Worm (Caenorhabditis elegans) whole organism, L4 larva: ENCODE results near the gene vang-1.
A peak's percentile ranks its signal among the peaks of the same experiment; 100 is the strongest.

Experiments
- D1046.2 ChIP-seq: fragments of 200-800 bp; sonication (Bioruptor generic); IDR thresholded peaks from 2 replicates; pipeline ENCODE4 v1.3.6; 2022; ENCODE audit warnings: missing genetic modification characterization, missing compliant biosample characterization
- F26F4.8 ChIP-seq: fragments of 200-800 bp; sonication (Bioruptor generic); conservative IDR thresholded peaks from 2 replicates; pipeline ENCODE4 v1.3.6; 2022; ENCODE audit warnings: missing genetic modification characterization, missing compliant biosample characterization
- F37D6.2 ChIP-seq: sonication (generic microtip); optimal IDR thresholded peaks from 2 replicates; lab custom pipeline; 2016; ENCODE audit warnings: mild to moderate bottlenecking, missing genetic modification characterization, missing compliant biosample characterization
- R02D3.7 ChIP-seq: fragments of 150-350 bp; sonication (generic microtip); optimal IDR thresholded peaks from 3 replicates; lab custom pipeline; 2014; ENCODE audit warnings: missing biosample characterization, missing genetic modification characterization
- T20F7.1 ChIP-seq: fragments of 200-800 bp; sonication (Bioruptor generic); optimal IDR thresholded peaks from 2 replicates; lab custom pipeline; 2018; ENCODE audit warnings: mild to moderate bottlenecking, missing genetic modification characterization, missing compliant biosample characterization
- Y105C5A.15 ChIP-seq: fragments of 200-800 bp; sonication (Bioruptor generic); IDR thresholded peaks from 2 replicates; pipeline ENCODE4 v1.3.6; 2022; ENCODE audit warnings: missing genetic modification characterization, missing compliant biosample characterization
- Y5F2A.4 ChIP-seq: fragments of 200-800 bp; sonication (Bioruptor generic); optimal IDR thresholded peaks from 2 replicates; lab custom pipeline; 2018; ENCODE audit warnings: mild to moderate bottlenecking, missing genetic modification characterization, missing compliant biosample characterization
- Y75B8A.6 ChIP-seq: fragments of 200-800 bp; sonication (Bioruptor generic); IDR thresholded peaks from 2 replicates; pipeline ENCODE4 v1.3.6; 2022; ENCODE audit warnings: missing genetic modification reagents, missing genetic modification characterization, missing compliant biosample characterization
- ama-1 ChIP-seq: fragments of 150-350 bp; optimal IDR thresholded peaks from 2 replicates; lab custom pipeline; 2014; ENCODE audit warnings: inconsistent platforms, mixed read lengths
- ceh-20 ChIP-seq: fragments of 200-800 bp; sonication (Bioruptor generic); IDR thresholded peaks from 2 replicates; pipeline ENCODE4 v1.3.6; 2022; ENCODE audit warnings: missing genetic modification reagents, missing genetic modification characterization, missing compliant biosample characterization
- ceh-44 ChIP-seq: fragments of 200-800 bp; sonication (Bioruptor generic); IDR thresholded peaks from 2 replicates; pipeline ENCODE4 v1.3.6; 2022; ENCODE audit warnings: missing genetic modification reagents, missing genetic modification characterization, missing compliant biosample characterization
- ceh-82 ChIP-seq: sonication (generic microtip); optimal IDR thresholded peaks from 2 replicates; lab custom pipeline; 2017; ENCODE audit warnings: missing biosample characterization, missing genetic modification characterization
- cey-2 ChIP-seq: sonication (generic microtip); optimal IDR thresholded peaks from 3 replicates; lab custom pipeline; 2017; ENCODE audit warnings: missing genetic modification characterization, mild to moderate bottlenecking, missing compliant biosample characterization, antibody characterized with exemption, borderline replicate concordance; ENCODE audit not compliant: insufficient read depth
- ctbp-1 ChIP-seq: fragments of 200-800 bp; sonication (Bioruptor generic); IDR thresholded peaks from 2 replicates; pipeline ENCODE4 v1.3.6; 2022; ENCODE audit warnings: missing genetic modification reagents, missing genetic modification characterization, missing compliant biosample characterization
- daf-12 ChIP-seq: fragments of 150-350 bp; optimal IDR thresholded peaks from 2 replicates; lab custom pipeline; 2014; ENCODE audit warnings: missing biosample characterization, missing genetic modification reagents, missing genetic modification characterization
- daf-16 ChIP-seq, 3 experiments: sonication (generic microtip); optimal IDR thresholded peaks; 2 replicates each; lab custom pipeline; 2016 to 2017; ENCODE audit warnings: missing genetic modification characterization in 3 of 3, missing genetic modification reagents in 3 of 3, mild to moderate bottlenecking in 2 of 3, missing compliant biosample characterization in 2 of 3, missing biosample characterization in 1 of 3, moderate library complexity in 1 of 3
- duxl-1 ChIP-seq: sonication (generic microtip); optimal IDR thresholded peaks from 2 replicates; lab custom pipeline; 2016; ENCODE audit warnings: mild to moderate bottlenecking, missing genetic modification characterization, moderate library complexity, missing compliant biosample characterization; ENCODE audit not compliant: poor library complexity
- dve-1 ChIP-seq: sonication (generic microtip); optimal IDR thresholded peaks from 2 replicates; lab custom pipeline; 2017; ENCODE audit warnings: antibody characterized with exemption, mild to moderate bottlenecking, missing genetic modification characterization, missing compliant biosample characterization; ENCODE audit not compliant: insufficient read depth
- egl-27 ChIP-seq: sonication (generic microtip); optimal IDR thresholded peaks from 3 replicates; lab custom pipeline; 2017; ENCODE audit warnings: missing biosample characterization, missing genetic modification reagents, missing genetic modification characterization
- fkh-10 ChIP-seq: fragments of 150-350 bp; optimal IDR thresholded peaks from 2 replicates; lab custom pipeline; 2014; ENCODE audit warnings: missing biosample characterization, missing genetic modification reagents, missing genetic modification characterization
- gei-8 ChIP-seq: fragments of 200-800 bp; sonication (Bioruptor generic); optimal IDR thresholded peaks from 2 replicates; lab custom pipeline; 2018; ENCODE audit warnings: mild to moderate bottlenecking, missing genetic modification characterization, missing compliant biosample characterization
- hlh-30 ChIP-seq: sonication (generic microtip); optimal IDR thresholded peaks from 2 replicates; lab custom pipeline; 2017; ENCODE audit warnings: antibody characterized with exemption, mild to moderate bottlenecking, missing genetic modification characterization, missing compliant biosample characterization; ENCODE audit not compliant: insufficient read depth
- hmg-1.1 ChIP-seq: fragments of 200-800 bp; sonication (Bioruptor generic); IDR thresholded peaks from 2 replicates; pipeline ENCODE4 v1.3.6; 2022; ENCODE audit warnings: missing genetic modification reagents, missing genetic modification characterization, missing compliant biosample characterization
- lin-13 ChIP-seq: fragments of 150-350 bp; optimal IDR thresholded peaks from 2 replicates; lab custom pipeline; 2014; ENCODE audit warnings: missing biosample characterization, missing genetic modification reagents, missing genetic modification characterization
- lin-15B ChIP-seq: fragments of 150-350 bp; sonication (generic microtip); optimal IDR thresholded peaks from 3 replicates; lab custom pipeline; 2014; ENCODE audit warnings: missing biosample characterization, missing genetic modification characterization
- lsy-2 ChIP-seq, 2 experiments: fragments of 150-350 bp in 1 of 2; sonication (generic microtip) in 1 of 2; optimal IDR thresholded peaks; 2 replicates each; lab custom pipeline; 2014 to 2017; ENCODE audit warnings: missing biosample characterization in 2 of 2, missing genetic modification characterization in 2 of 2
- madf-5 ChIP-seq, 2 experiments: fragments of 200-800 bp; sonication (Bioruptor generic); IDR thresholded peaks; 2 replicates each; pipeline ENCODE4 v1.3.6; 2022; ENCODE audit warnings: missing compliant biosample characterization in 2 of 2, missing genetic modification characterization in 2 of 2
- mep-1 ChIP-seq: fragments of 150-350 bp; sonication (generic microtip); optimal IDR thresholded peaks from 3 replicates; lab custom pipeline; 2014; ENCODE audit warnings: missing biosample characterization, missing genetic modification characterization
- mes-2 ChIP-seq: sonication (generic microtip); optimal IDR thresholded peaks from 2 replicates; lab custom pipeline; 2016; ENCODE audit warnings: missing genotype, mild to moderate bottlenecking, missing genetic modification characterization, missing compliant biosample characterization; ENCODE audit not compliant: poor library complexity, severe bottlenecking
- mxl-3 ChIP-seq: fragments of 200-800 bp; sonication (Bioruptor generic); optimal IDR thresholded peaks from 2 replicates; lab custom pipeline; 2018; ENCODE audit warnings: mild to moderate bottlenecking, missing genetic modification characterization, missing compliant biosample characterization
- nhr-102 ChIP-seq: sonication (generic microtip); optimal IDR thresholded peaks from 2 replicates; lab custom pipeline; 2016; ENCODE audit warnings: mild to moderate bottlenecking, missing genetic modification characterization, moderate library complexity, missing compliant biosample characterization
- nhr-237 ChIP-seq: sonication (generic microtip); optimal IDR thresholded peaks from 2 replicates; lab custom pipeline; 2017; ENCODE audit warnings: missing biosample characterization, missing genetic modification characterization
- nhr-25 ChIP-seq: sonication (generic microtip); optimal IDR thresholded peaks from 2 replicates; lab custom pipeline; 2017; ENCODE audit warnings: missing genetic modification characterization, mild to moderate bottlenecking, missing compliant biosample characterization, antibody characterized with exemption, moderate library complexity, borderline replicate concordance; ENCODE audit not compliant: insufficient read depth
- nhr-41 ChIP-seq: fragments of 200-800 bp; sonication (Bioruptor generic); IDR thresholded peaks from 2 replicates; pipeline ENCODE4 v1.3.6; 2022; ENCODE audit warnings: missing genetic modification reagents, missing genetic modification characterization, missing compliant biosample characterization
- nhr-76 ChIP-seq: fragments of 150-350 bp; optimal IDR thresholded peaks from 2 replicates; lab custom pipeline; 2014; ENCODE audit warnings: missing biosample characterization, missing genetic modification characterization
- rbr-2 ChIP-seq: sonication (generic microtip); optimal IDR thresholded peaks from 2 replicates; lab custom pipeline; 2016; ENCODE audit warnings: missing genotype, missing genetic modification characterization, missing compliant biosample characterization
- saeg-2 ChIP-seq: fragments of 200-800 bp; sonication (Bioruptor generic); IDR thresholded peaks from 2 replicates; pipeline ENCODE4 v1.3.6; 2022; ENCODE audit warnings: missing genetic modification reagents, missing genetic modification characterization, missing compliant biosample characterization
- set-16 ChIP-seq: fragments of 200-800 bp; sonication (Bioruptor generic); IDR thresholded peaks from 2 replicates; pipeline ENCODE4 v1.3.6; 2022; ENCODE audit warnings: missing genetic modification reagents, missing genetic modification characterization, missing compliant biosample characterization
- snpc-1.2 ChIP-seq: fragments of 200-800 bp; sonication (Bioruptor generic); IDR thresholded peaks from 2 replicates; pipeline ENCODE4 v1.3.6; 2022; ENCODE audit warnings: missing genetic modification reagents, missing genetic modification characterization, missing compliant biosample characterization
- unc-130 ChIP-seq: sonication (generic microtip); optimal IDR thresholded peaks from 2 replicates; lab custom pipeline; 2016; ENCODE audit warnings: missing genetic modification reagents, missing genetic modification characterization, missing compliant biosample characterization
- unc-39 ChIP-seq: sonication (generic microtip); optimal IDR thresholded peaks from 2 replicates; lab custom pipeline; 2017; ENCODE audit warnings: missing biosample characterization, missing genetic modification characterization
- unc-62 ChIP-seq, 3 experiments: fragments of 150-350 bp in 1 of 3; sonication (generic microtip); optimal IDR thresholded peaks in 2 of 3; peaks in 1 of 3; 1 replicate in 1 of 3; 2 replicates in 2 of 3; lab custom pipeline; 2014 to 2017; ENCODE audit warnings: missing biosample characterization in 3 of 3, missing genetic modification characterization in 3 of 3, missing genetic modification reagents in 3 of 3, missing genotype in 1 of 3
- vab-7 ChIP-seq: fragments of 200-800 bp; sonication (Bioruptor generic); IDR thresholded peaks from 2 replicates; pipeline ENCODE4 v1.3.6; 2022; ENCODE audit warnings: missing genetic modification reagents, missing genetic modification characterization, missing compliant biosample characterization
- zag-1 ChIP-seq: fragments of 150-350 bp; optimal IDR thresholded peaks from 2 replicates; lab custom pipeline; 2014; ENCODE audit warnings: missing biosample characterization, missing genetic modification characterization
- zfp-2 ChIP-seq: sonication (generic microtip); optimal IDR thresholded peaks from 2 replicates; lab custom pipeline; 2016; ENCODE audit warnings: mild to moderate bottlenecking, missing genetic modification characterization, missing compliant biosample characterization
- ztf-11 ChIP-seq: fragments of 150-350 bp; optimal IDR thresholded peaks from 2 replicates; lab custom pipeline; 2014; ENCODE audit warnings: missing biosample characterization, missing genetic modification characterization

vang-1 gene

DNA sequence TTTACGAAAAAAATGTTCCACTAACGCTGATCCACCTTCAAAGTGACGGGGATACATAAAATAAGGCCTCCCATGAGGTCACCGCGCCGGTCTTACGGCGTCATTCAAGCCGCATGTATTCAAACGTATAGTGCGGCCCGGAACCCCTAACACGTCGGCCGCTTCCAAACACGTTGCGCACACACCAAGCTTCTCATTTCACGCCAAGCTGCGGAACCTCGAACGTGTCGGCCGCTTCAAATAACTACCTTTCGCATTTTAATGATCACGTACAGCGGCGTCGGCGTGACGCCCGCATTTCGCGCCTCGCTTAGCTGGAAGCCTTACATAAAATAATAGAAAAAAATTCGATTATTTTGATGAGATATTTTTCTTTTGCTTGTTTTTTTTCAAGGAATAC is 42.1 kb upstream of the vang-1 start (continued):
- no peak for TF ChIP-seq ceh-44 (GFP tag; lab: Robert Waterston, UW)

DNA sequence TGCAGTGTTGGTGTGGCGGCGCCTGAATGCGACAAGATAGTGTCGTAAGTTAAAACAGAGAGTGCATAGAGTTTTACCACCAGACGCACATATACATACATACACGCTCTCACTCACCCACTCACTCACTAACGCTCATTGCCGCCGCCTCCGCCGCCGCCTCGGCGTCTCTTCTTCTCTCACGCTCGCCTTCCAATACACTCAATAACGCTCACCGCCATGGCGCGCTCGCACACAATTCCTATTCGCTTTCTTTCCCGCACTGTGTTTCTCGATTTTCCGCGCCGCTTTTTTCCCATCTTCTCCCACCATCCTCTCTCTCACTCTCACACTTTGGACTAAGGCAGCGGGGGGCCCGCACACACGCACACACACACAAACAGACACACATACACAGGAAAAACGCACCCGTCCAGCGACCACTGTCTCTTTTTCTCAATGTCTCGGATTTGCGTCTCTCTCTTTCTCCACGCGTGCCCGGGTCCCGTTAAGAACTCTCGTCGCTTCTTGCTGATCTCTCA is 33.2 kb upstream of the vang-1 start, which contains the start of gene kin-29:
TSS of gene kin-29 (minus strand) at position 51 of the 521 bp plus-strand sequence.
- TF ChIP-seq ceh-20 (GFP tag; lab: Robert Waterston, UW) (0 out of 2 replicates have a peak, but pooled peaks have one; percentile 48), nhr-237 (peak; percentile 8), cey-2 (tag; lab: Kevin White, UChicago) (no peak), nhr-102 (tag; lab: Kevin White, UChicago) (peak; percentile 64), ctbp-1 (GFP tag; lab: Robert Waterston, UW) (peak; percentile 89), nhr-41 (GFP tag; lab: Robert Waterston, UW) (peak; percentile 5; the same call in 1 of the 2 replicates), mxl-3 (peak; percentile 85), gei-8 (GFP tag; lab: Kevin White, UChicago) (peak; percentile 42), nhr-25 (tag; lab: Kevin White, UChicago) (peak; percentile 87), mep-1 (tag; lab: Kevin White, UChicago) (peak; percentile 92), ztf-11 (tag; lab: Kevin White, UChicago) (no peak), lsy-2 (tag; optimal IDR thresholded peaks at IDR 0.05; lab: Kevin White, UChicago) (peak; percentile 53 to 59), hmg-1.1 (GFP tag; lab: Robert Waterston, UW) (peak; percentile 95), duxl-1 (tag; lab: Kevin White, UChicago) (peak; percentile 53), unc-130 (GFP tag; lab: Kevin White, UChicago) (no peak), daf-16 (GFP tag; optimal IDR thresholded peaks at IDR 0.05; lab: Kevin White, UChicago) (peak; percentile 68 to 79), daf-16 (tag; optimal IDR thresholded peaks at IDR 0.05; lab: Kevin White, UChicago) (peak; percentile 79), F26F4.8 (GFP tag; lab: Robert Waterston, UW) (no peak), egl-27 (tag; lab: Kevin White, UChicago) (no peak), snpc-1.2 (GFP tag; lab: Robert Waterston, UW) (0 out of 2 replicates have a peak, but pooled peaks have one; percentile 18), vab-7 (GFP tag; lab: Robert Waterston, UW) (peak; percentile 54; the same call in 1 of the 2 replicates), zfp-2 (tag; lab: Kevin White, UChicago) (no peak), R02D3.7 (tag; lab: Kevin White, UChicago) (no peak), unc-39 (tag; lab: Kevin White, UChicago) (no peak), daf-12 (tag; lab: Kevin White, UChicago) (no peak), zag-1 (tag; lab: Kevin White, UChicago) (no peak), lin-13 (GFP tag; lab: Kevin White, UChicago) (peak; percentile 56), dve-1 (peak; percentile 93), nhr-76 (tag; lab: Kevin White, UChicago) (peak; percentile 34), set-16 (peak; percentile 92), Y105C5A.15 (GFP tag; lab: Robert Waterston, UW) (no peak), ama-1 (peak; percentile 23), T20F7.1 (GFP tag; lab: Kevin White, UChicago) (peak; percentile 57), ceh-82 (tag; lab: Kevin White, UChicago) (no peak), D1046.2 (GFP tag; lab: Robert Waterston, UW) (no peak), F37D6.2 (peak; percentile 84), lin-15B (tag; lab: Kevin White, UChicago) (no peak), Y5F2A.4 (GFP tag; lab: Kevin White, UChicago) (no peak), madf-5 (GFP tag; IDR thresholded peaks at IDR 0.05; lab: Robert Waterston, UW) (no peak), hlh-30 (tag; lab: Kevin White, UChicago) (peak; percentile 76), unc-62 (GFP tag; optimal IDR thresholded peaks at IDR 0.05 in 1 of 2; lab: Kevin White, UChicago) (peak in 1 of 2 experiments; percentile 99), unc-62 (tag; optimal IDR thresholded peaks at IDR 0.05; lab: Kevin White, UChicago) (no peak), mes-2 (tag; lab: Kevin White, UChicago) (peak; percentile 65), Y75B8A.6 (no peak), fkh-10 (GFP tag; lab: Kevin White, UChicago) (peak; percentile 93), saeg-2 (0 out of 2 replicates have a peak, but pooled peaks have one; percentile 40), rbr-2 (tag; lab: Kevin White, UChicago) (peak; percentile 95)
